Fruit fly (Drosophila melanogaster): ENCODE data around the gene CG17928.

The CG17928 gene

dm6 chr2L:16818335-16818973 lies 27.1 kb downstream of the CG17928 start:
- TF ChIP-seq MESR4 (GFP tag; optimal IDR thresholded peaks at IDR 0.05) (no peak), Poxn (GFP tag; IDR thresholded peaks at IDR 0.05) (no peak), CG4854 (GFP tag; optimal IDR thresholded peaks at IDR 0.05) (no peak), jumu (GFP tag; optimal IDR thresholded peaks at IDR 0.05) (no peak), Side (GFP tag; optimal IDR thresholded peaks at IDR 0.05) (no peak), psq (GFP tag; optimal IDR thresholded peaks at IDR 0.05) (no peak), vfl (GFP tag; optimal IDR thresholded peaks at IDR 0.05) (no peak), Drgx (GFP tag; IDR thresholded peaks at IDR 0.05) (peak; percentile 31; the same call in 1 of the 2 replicates), Mes4 (GFP tag; optimal IDR thresholded peaks at IDR 0.05) (no peak), CG1233 (GFP tag; optimal IDR thresholded peaks at IDR 0.05) (peak; percentile 33), CG7987 (GFP tag; optimal IDR thresholded peaks at IDR 0.05) (no peak), CG8944 (GFP tag; optimal IDR thresholded peaks at IDR 0.05) (no peak), danr (GFP tag; IDR thresholded peaks at IDR 0.05) (no peak), dimm (GFP tag; IDR thresholded peaks at IDR 0.05) (no peak), Myb (GFP tag; optimal IDR thresholded peaks at IDR 0.05) (no peak), ara (GFP tag; IDR thresholded peaks at IDR 0.05) (no peak), E2f2 (GFP tag; IDR thresholded peaks at IDR 0.05) (no peak), sqz (GFP tag; optimal IDR thresholded peaks at IDR 0.05) (no peak), CG15514 (GFP tag; optimal IDR thresholded peaks at IDR 0.05) (no peak), Usf (GFP tag; optimal IDR thresholded peaks at IDR 0.05) (no peak), ci (GFP tag; IDR thresholded peaks at IDR 0.05) (no peak), lola (GFP tag; optimal IDR thresholded peaks at IDR 0.05) (peak in 1 of 3 experiments; percentile 56), slbo (GFP tag; IDR thresholded peaks at IDR 0.05) (no peak), CG4617 (GFP tag; optimal IDR thresholded peaks at IDR 0.05; ENCODE audit: borderline replicate concordance) (no peak), CG5180 (GFP tag; optimal IDR thresholded peaks at IDR 0.05) (peak; percentile 19), zen (tag; optimal IDR thresholded peaks at IDR 0.05) (no peak), CG7745 (tag; optimal IDR thresholded peaks at IDR 0.05) (no peak), CG31365 (tag; optimal IDR thresholded peaks at IDR 0.05) (no peak), eyg (GFP tag; optimal IDR thresholded peaks at IDR 0.05) (no peak), unpg (GFP tag; optimal IDR thresholded peaks at IDR 0.05) (peak; percentile 52), luna (GFP tag; optimal IDR thresholded peaks at IDR 0.05) (no peak), MTF-1 (GFP tag; optimal IDR thresholded peaks at IDR 0.05; ENCODE audit: borderline replicate concordance) (no peak), Aef1 (GFP tag; IDR thresholded peaks at IDR 0.05) (no peak), kay (GFP tag; optimal IDR thresholded peaks at IDR 0.05) (peak; percentile 24), CG15073 (GFP tag; optimal IDR thresholded peaks at IDR 0.05) (no peak), CG7786 (GFP tag; optimal IDR thresholded peaks at IDR 0.05) (no peak), dmrt99B (tag; optimal IDR thresholded peaks at IDR 0.05) (peak; percentile 53), al (GFP tag; IDR thresholded peaks at IDR 0.05) (no peak), CG10979 (tag; optimal IDR thresholded peaks at IDR 0.05) (peak; percentile 62), CG32767 (GFP tag; IDR thresholded peaks at IDR 0.05) (no peak), CkIIα-i1 (GFP tag; IDR thresholded peaks at IDR 0.05) (no peak), MBD-R2 (GFP tag; IDR thresholded peaks at IDR 0.05) (no peak), tio (GFP tag; optimal IDR thresholded peaks at IDR 0.05) (no peak), CG14965 (GFP tag; optimal IDR thresholded peaks at IDR 0.05; ENCODE audit: borderline replicate concordance) (no peak), CG10267 (tag; optimal IDR thresholded peaks at IDR 0.05) (peak; percentile 27), Taf1 (GFP tag; IDR thresholded peaks at IDR 0.05) (no peak), CG4424 (GFP tag; optimal IDR thresholded peaks at IDR 0.05) (peak; percentile 53), CG17568 (GFP tag; optimal IDR thresholded peaks at IDR 0.05) (no peak), chn (GFP tag; optimal IDR thresholded peaks at IDR 0.05) (no peak), CG18599 (GFP tag; optimal IDR thresholded peaks at IDR 0.05) (peak; percentile 10), trh (GFP tag; optimal IDR thresholded peaks at IDR 0.05) (no peak)
